Fruit fly (Drosophila melanogaster) whole organism, pupa: Measurements from ENCODE around the gene CG13012.

Experiments
- CG10348 ChIP-seq: fragments of 200-800 bp; sonication (Bioruptor generic); IDR thresholded peaks from 2 replicates; pipeline ENCODE4 v1.3.6; 2022; ENCODE audit warnings: missing biosample characterization, missing genetic modification characterization
- CG12605 ChIP-seq: fragments of 200-800 bp; sonication (Bioruptor generic); IDR thresholded peaks from 2 replicates; pipeline ENCODE4 v1.3.6; 2022; ENCODE audit warnings: missing biosample characterization, missing genetic modification characterization
- CG13204 ChIP-seq: fragments of 200-800 bp; sonication (Bioruptor generic); optimal IDR thresholded peaks from 2 replicates; lab custom pipeline; 2018; ENCODE audit warnings: missing biosample characterization, mild to moderate bottlenecking, missing genetic modification characterization, moderate library complexity
- CG14655 ChIP-seq: fragments of 200-800 bp; sonication (Bioruptor generic); optimal IDR thresholded peaks from 3 replicates; lab custom pipeline; 2017; ENCODE audit warnings: mild to moderate bottlenecking, missing biosample characterization, missing genetic modification reagents, missing genetic modification characterization
- CG15710 ChIP-seq: fragments of 200-800 bp; sonication (Bioruptor generic); optimal IDR thresholded peaks from 2 replicates; lab custom pipeline; 2018; ENCODE audit warnings: missing biosample characterization, mild to moderate bottlenecking, missing genetic modification characterization, moderate library complexity
- CG17806 ChIP-seq: fragments of 200-800 bp; sonication (Bioruptor generic); optimal IDR thresholded peaks from 2 replicates; lab custom pipeline; 2018; ENCODE audit warnings: missing biosample characterization, mild to moderate bottlenecking, missing genetic modification characterization, moderate library complexity
- CG32121 ChIP-seq: fragments of 200-800 bp; sonication (Bioruptor generic); IDR thresholded peaks from 2 replicates; pipeline ENCODE4 v1.3.6; 2022; ENCODE audit warnings: missing biosample characterization, missing genetic modification characterization
- CG34367 ChIP-seq: fragments of 200-800 bp; sonication (Bioruptor generic); optimal IDR thresholded peaks from 2 replicates; lab custom pipeline; 2018; ENCODE audit warnings: missing biosample characterization, mild to moderate bottlenecking, missing genetic modification characterization
- CG4496 ChIP-seq: fragments of 200-800 bp; sonication (Bioruptor generic); IDR thresholded peaks from 3 replicates; pipeline ENCODE4 v1.3.6; 2022; ENCODE audit warnings: missing biosample characterization, missing genetic modification characterization
- CG8159 ChIP-seq: fragments of 200-800 bp; sonication (Bioruptor generic); optimal IDR thresholded peaks from 3 replicates; lab custom pipeline; 2018; ENCODE audit warnings: missing biosample characterization, mild to moderate bottlenecking, missing genetic modification characterization, moderate library complexity
- CG8301 ChIP-seq: fragments of 200-800 bp; sonication (Bioruptor generic); optimal IDR thresholded peaks from 2 replicates; lab custom pipeline; 2018; ENCODE audit warnings: missing biosample characterization, mild to moderate bottlenecking, missing genetic modification characterization
- CG9948 ChIP-seq: fragments of 200-800 bp; sonication (Bioruptor generic); optimal IDR thresholded peaks from 2 replicates; lab custom pipeline; 2018; ENCODE audit warnings: missing biosample characterization, mild to moderate bottlenecking, missing genetic modification characterization, moderate library complexity
- D1 ChIP-seq: fragments of 200-800 bp; sonication (Bioruptor generic); optimal IDR thresholded peaks from 2 replicates; lab custom pipeline; 2018; ENCODE audit warnings: missing biosample characterization, mild to moderate bottlenecking, missing genetic modification characterization, moderate library complexity
- EcR ChIP-seq: fragments of 200-800 bp; sonication (Bioruptor generic); optimal IDR thresholded peaks from 3 replicates; lab custom pipeline; 2019; ENCODE audit warnings: missing biosample characterization, missing genetic modification characterization, mild to moderate bottlenecking, moderate library complexity, missing genetic modification reagents
- Ets98B ChIP-seq: fragments of 200-800 bp; sonication (Bioruptor generic); IDR thresholded peaks from 2 replicates; pipeline ENCODE4 v1.3.6; 2022; ENCODE audit warnings: missing biosample characterization, missing genetic modification characterization
- Pif1A ChIP-seq: fragments of 200-800 bp; sonication (Bioruptor generic); optimal IDR thresholded peaks from 3 replicates; lab custom pipeline; 2016; ENCODE audit warnings: missing biosample characterization, missing genetic modification characterization
- Pif1B ChIP-seq: fragments of 200-800 bp; sonication (Bioruptor generic); optimal IDR thresholded peaks from 3 replicates; lab custom pipeline; 2016; ENCODE audit warnings: missing biosample characterization, missing genetic modification characterization
- Snoo ChIP-seq: fragments of 200-800 bp; sonication (Bioruptor generic); optimal IDR thresholded peaks from 3 replicates; lab custom pipeline; 2017; ENCODE audit warnings: missing biosample characterization, mild to moderate bottlenecking, missing genetic modification characterization, inconsistent platforms
- fd96Ca ChIP-seq: fragments of 200-800 bp; sonication (Bioruptor generic); IDR thresholded peaks from 3 replicates; pipeline ENCODE4 v1.3.6; 2022; ENCODE audit warnings: missing biosample characterization, missing genetic modification characterization
- gl ChIP-seq: fragments of 200-800 bp; sonication (Bioruptor generic); optimal IDR thresholded peaks from 2 replicates; lab custom pipeline; 2018; ENCODE audit warnings: missing biosample characterization, mild to moderate bottlenecking, missing genetic modification characterization
- rn ChIP-seq: fragments of 200-800 bp; sonication (Bioruptor generic); IDR thresholded peaks from 2 replicates; pipeline ENCODE4 v1.3.6; 2022; ENCODE audit warnings: missing biosample characterization, missing genetic modification characterization

The CG13012 gene

dm6 chrX:16644535-16645131 is 31.9 kb downstream of the CG13012 start:
- no peak for TF ChIP-seq CG8301 (tag; lab: Kevin White, UChicago)
- no peak for TF ChIP-seq EcR (GFP tag; lab: Kevin White, UChicago)
- no peak for TF ChIP-seq CG12605 (GFP tag; lab: Robert Waterston, UW)
- TF ChIP-seq rn = no peak

DNA sequence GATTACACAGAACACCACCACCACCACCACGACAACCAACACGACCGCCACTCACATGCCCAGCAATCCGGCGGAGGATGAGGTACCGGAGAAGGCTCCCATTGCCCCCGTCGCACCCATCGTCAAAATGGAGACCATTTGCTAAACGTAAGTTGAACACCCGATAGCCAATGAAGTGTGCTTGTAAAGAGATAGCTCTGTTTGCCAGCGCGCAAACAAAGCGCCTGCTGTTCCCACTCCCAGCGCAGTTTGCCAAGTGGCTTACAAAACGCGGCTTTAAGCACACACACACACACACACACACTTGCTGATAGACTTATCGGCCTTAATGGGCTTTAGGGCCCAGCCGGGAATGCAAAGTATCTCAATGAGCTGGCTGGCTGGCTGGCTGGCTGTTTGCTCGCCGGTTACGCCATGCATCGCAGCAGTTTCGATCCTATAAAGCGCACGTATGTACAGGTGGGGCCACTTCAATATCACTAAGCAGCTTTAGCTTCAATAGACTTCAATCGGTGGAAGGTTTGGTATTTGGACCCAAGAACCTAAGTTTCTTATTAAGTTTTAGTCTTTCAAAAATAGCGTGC is 33.1 kb downstream of the CG13012 start:
- no peak for TF ChIP-seq CG15710 (tag; lab: Kevin White, UChicago)
- TF ChIP-seq CG8301 (tag; lab: Kevin White, UChicago) = no peak
- TF ChIP-seq CG17806 = no peak
- TF ChIP-seq CG4496 (GFP tag; lab: Robert Waterston, UW) = no peak
- peak; percentile 80 for TF ChIP-seq EcR (GFP tag; lab: Kevin White, UChicago)
- no peak for TF ChIP-seq CG14655 (GFP tag; lab: Kevin White, UChicago)
- TF ChIP-seq CG10348 (GFP tag; lab: Robert Waterston, UW) = no peak
- TF ChIP-seq gl = no peak
- TF ChIP-seq CG13204 (GFP tag; lab: Kevin White, UChicago) = peak; percentile 22

DNA sequence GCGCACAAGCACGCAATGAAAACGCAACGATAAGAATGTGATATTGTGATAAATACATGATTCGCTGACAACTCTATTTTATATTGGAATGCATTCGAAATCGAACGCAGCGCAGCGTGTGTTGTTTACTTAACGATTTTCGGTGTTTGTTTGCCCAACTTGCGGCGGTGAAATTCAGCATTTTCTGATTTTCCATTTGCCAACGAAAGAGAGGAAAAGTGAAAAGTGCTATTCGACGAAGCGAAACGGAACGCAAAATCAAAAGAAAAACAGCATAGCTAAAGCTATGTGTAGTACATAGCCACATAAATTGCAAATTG is 35.5 kb downstream of the CG13012 start:
- TF ChIP-seq gl (no peak), Ets98B (no peak), Pif1A (GFP tag; lab: Kevin White, UChicago) (no peak), CG10348 (GFP tag; lab: Robert Waterston, UW) (no peak), CG15710 (tag; lab: Kevin White, UChicago) (no peak), CG13204 (GFP tag; lab: Kevin White, UChicago) (no peak), EcR (GFP tag; lab: Kevin White, UChicago) (no peak), CG32121 (no peak), D1 (tag; lab: Kevin White, UChicago) (no peak), CG8301 (tag; lab: Kevin White, UChicago) (no peak), CG34367 (tag; lab: Kevin White, UChicago) (no peak), CG9948 (tag; lab: Kevin White, UChicago) (no peak), CG12605 (GFP tag; lab: Robert Waterston, UW) (no peak), fd96Ca (no peak), CG4496 (GFP tag; lab: Robert Waterston, UW) (no peak), CG14655 (GFP tag; lab: Kevin White, UChicago) (no peak)

dm6 chrX:16640260-16641100 is 36.1 kb downstream of the CG13012 start, which contains the start of the genes SNRPG and mthl1:
SNRPG (minus strand) TSS chrX:16640419.
mthl1 (plus strand) TSS chrX:16640968.
- TF ChIP-seq CG34367 (tag; lab: Kevin White, UChicago) (peak; percentile 71), Ets98B (peak; percentile 92), Snoo (tag; lab: Kevin White, UChicago) (no peak), CG15710 (tag; lab: Kevin White, UChicago) (peak; percentile 79), fd96Ca (peak; percentile 91), CG10348 (GFP tag; lab: Robert Waterston, UW) (peak; percentile 74), rn (peak; percentile 88), CG14655 (GFP tag; lab: Kevin White, UChicago) (peak; percentile 83), EcR (GFP tag; lab: Kevin White, UChicago) (peak; percentile 18), Pif1A (GFP tag; lab: Kevin White, UChicago) (peak; percentile 72), CG8159 (tag; lab: Kevin White, UChicago) (peak; percentile 71), gl (no peak), CG9948 (tag; lab: Kevin White, UChicago) (peak; percentile 71), CG17806 (peak; percentile 79), CG13204 (GFP tag; lab: Kevin White, UChicago) (no peak), CG32121 (peak; percentile 90), Pif1B (GFP tag; lab: Kevin White, UChicago) (peak; percentile 38), CG4496 (GFP tag; lab: Robert Waterston, UW) (peak; percentile 98), CG12605 (GFP tag; lab: Robert Waterston, UW) (peak; percentile 83), CG8301 (tag; lab: Kevin White, UChicago) (peak; percentile 72), D1 (tag; lab: Kevin White, UChicago) (no peak)

DNA sequence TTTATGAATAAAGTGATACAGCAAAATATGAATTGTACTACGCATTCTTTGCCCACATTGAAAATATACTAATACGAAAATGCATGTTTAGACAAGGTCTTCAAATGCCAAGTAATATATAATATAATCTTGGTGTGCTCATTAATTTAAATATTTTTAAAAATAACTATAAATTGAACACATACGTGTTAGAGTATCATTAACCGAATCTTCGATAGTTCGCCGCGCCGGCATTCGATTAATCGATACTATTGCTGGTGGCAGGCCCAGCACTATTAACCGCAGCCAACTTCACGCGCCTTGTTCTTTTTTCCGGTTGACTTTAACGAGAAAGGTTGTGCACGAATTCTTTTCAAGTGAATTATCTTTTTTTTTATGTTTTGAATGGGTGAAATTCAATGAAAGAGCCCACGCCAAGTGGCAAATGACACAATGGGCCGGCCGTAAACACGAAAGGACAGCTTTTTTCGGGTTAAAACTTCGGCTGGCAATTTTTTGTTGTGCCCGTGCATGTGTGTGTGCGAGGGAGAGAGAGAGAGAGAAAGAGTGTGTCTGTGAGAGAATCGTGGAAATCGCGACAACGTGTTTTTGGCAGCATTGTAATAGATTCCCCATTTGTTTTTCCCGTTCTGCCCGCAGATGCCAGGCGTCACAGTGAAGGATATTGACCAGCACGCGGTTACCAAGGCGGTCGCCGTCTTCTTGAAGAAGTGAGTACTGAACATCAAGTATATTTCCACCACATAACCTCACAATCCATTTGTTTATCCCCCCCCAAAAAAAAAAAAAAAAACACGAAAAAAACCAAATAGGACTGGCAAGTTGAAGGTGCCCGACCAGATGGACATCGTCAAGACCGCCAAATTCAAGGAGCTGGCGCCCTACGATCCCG is 38.7 kb downstream of the CG13012 start, which contains the start of gene RpS19a:
RpS19a (plus strand) TSS at position 301 of the 892 bp plus-strand sequence.
- TF ChIP-seq CG32121 = no peak
- peak; percentile 46 for TF ChIP-seq CG8159 (tag; lab: Kevin White, UChicago)
- TF ChIP-seq Pif1B (GFP tag; lab: Kevin White, UChicago) = peak; percentile 65
- TF ChIP-seq fd96Ca = no peak; the same call in 2 of the 3 replicates
- no peak for TF ChIP-seq CG10348 (GFP tag; lab: Robert Waterston, UW)
- peak; percentile 64 for TF ChIP-seq Pif1A (GFP tag; lab: Kevin White, UChicago)
- TF ChIP-seq CG17806 = no peak
- TF ChIP-seq Snoo (tag; lab: Kevin White, UChicago) = peak; percentile 83
- peak; percentile 70 for TF ChIP-seq CG34367 (tag; lab: Kevin White, UChicago)
- TF ChIP-seq rn = peak; percentile 57
- no peak for TF ChIP-seq EcR (GFP tag; lab: Kevin White, UChicago)
- peak; percentile 54 for TF ChIP-seq CG14655 (GFP tag; lab: Kevin White, UChicago)
- 0 out of 2 replicates have a peak, but pooled peaks have one; percentile 35 for TF ChIP-seq CG12605 (GFP tag; lab: Robert Waterston, UW)
- TF ChIP-seq CG8301 (tag; lab: Kevin White, UChicago) = peak; percentile 15
- TF ChIP-seq Ets98B = peak; percentile 24
- peak; percentile 14 for TF ChIP-seq CG9948 (tag; lab: Kevin White, UChicago)
- TF ChIP-seq CG4496 (GFP tag; lab: Robert Waterston, UW) = peak; percentile 85
- TF ChIP-seq gl = peak; percentile 41
- peak; percentile 38 for TF ChIP-seq CG15710 (tag; lab: Kevin White, UChicago)
- no peak for TF ChIP-seq D1 (tag; lab: Kevin White, UChicago)
- TF ChIP-seq CG13204 (GFP tag; lab: Kevin White, UChicago) = peak; percentile 59
- TF ChIP-seq, all 21 proteins: peak for 15
